Worm (Caenorhabditis elegans): ENCODE results near the gene R102.6.
"Not testable (repeated sequence)": the region's sequence is repeated elsewhere in the genome, so short reads cannot be mapped to it uniquely, and the experiment has no call there.

The R102.6 gene

ce11 chrIV:10706090-10706489, at the start of gene R102.6:
Gene R102.6 (minus strand): TSS chrIV:10706190.
- TF ChIP-seq nhr-12 (tag; optimal IDR thresholded peaks at IDR 0.05) (no peak), hlh-17 (GFP tag; optimal IDR thresholded peaks at IDR 0.05; ENCODE audit: borderline replicate concordance) (no peak), lin-39 (tag; optimal IDR thresholded peaks at IDR 0.05) (no peak), nhr-19 (GFP tag; conservative IDR thresholded peaks at IDR 0.05) (no peak), sox-4 (tag; optimal IDR thresholded peaks at IDR 0.05) (no peak), ceh-63 (GFP tag; optimal IDR thresholded peaks at IDR 0.05) (no peak), elt-2 (tag; optimal IDR thresholded peaks at IDR 0.05) (no peak), tlp-1 (tag; optimal IDR thresholded peaks at IDR 0.05) (no peak), egl-13 (tag; optimal IDR thresholded peaks at IDR 0.05) (no peak), rnt-1 (tag; optimal IDR thresholded peaks at IDR 0.05) (no peak), ets-5 (GFP tag; IDR thresholded peaks at IDR 0.05) (no peak), efl-1 (optimal IDR thresholded peaks at IDR 0.05) (no peak), efl-1 (GFP tag; optimal IDR thresholded peaks at IDR 0.05 in 1 of 2) (no peak), F16B12.6 (tag; optimal IDR thresholded peaks at IDR 0.05) (no peak), lir-3 (tag; optimal IDR thresholded peaks at IDR 0.05; ENCODE audit: poor library complexity) (no peak), jun-1 (tag; optimal IDR thresholded peaks at IDR 0.05) (no peak), zip-4 (GFP tag; optimal IDR thresholded peaks at IDR 0.05) (no peak), aha-1 (tag; optimal IDR thresholded peaks at IDR 0.05) (no peak), lin-14 (GFP tag; optimal IDR thresholded peaks at IDR 0.05) (no peak), isw-1 (GFP tag; IDR thresholded peaks at IDR 0.05) (no peak)

DNA sequence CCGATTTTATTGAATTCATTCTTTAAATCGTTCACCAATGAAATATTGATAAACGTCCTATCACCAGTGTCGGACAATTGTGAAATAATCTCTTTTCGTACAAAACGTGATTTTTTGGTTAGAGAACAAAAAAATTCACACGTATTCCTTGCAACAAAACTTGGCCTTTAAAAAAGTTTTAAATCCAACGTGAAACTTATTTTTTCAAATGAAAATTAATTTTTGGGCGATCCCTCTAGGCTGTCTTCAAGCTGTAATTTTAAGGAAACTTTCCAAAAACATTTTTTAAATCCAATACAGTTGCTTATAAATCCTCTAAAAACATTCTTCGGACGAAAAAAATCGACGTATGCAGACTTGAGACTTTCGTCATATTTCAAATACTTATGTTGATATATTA, 48.7 kb upstream of the R102.6 start, which contains the start of gene T25B9.5:
T25B9.5 (minus strand) TSS at position 101 of the 400 bp plus-strand sequence.
- TF ChIP-seq lin-35 (GFP tag; optimal IDR thresholded peaks at IDR 0.05): no peak
- TF ChIP-seq nhr-28 (tag; optimal IDR thresholded peaks at IDR 0.05): no peak
- TF ChIP-seq unc-62 (GFP tag; optimal IDR thresholded peaks at IDR 0.05): no peak
- no peak for TF ChIP-seq mep-1 (tag; optimal IDR thresholded peaks at IDR 0.05)
- TF ChIP-seq swsn-7 (tag; optimal IDR thresholded peaks at IDR 0.05): no peak
- TF ChIP-seq jun-1 (tag; optimal IDR thresholded peaks at IDR 0.05): no peak
- TF ChIP-seq xbp-1 (tag; optimal IDR thresholded peaks at IDR 0.05): no peak
- TF ChIP-seq lsy-2 (tag; optimal IDR thresholded peaks at IDR 0.05): no peak
- no peak for TF ChIP-seq efl-1 (optimal IDR thresholded peaks at IDR 0.05)
- TF ChIP-seq efl-1 (GFP tag; optimal IDR thresholded peaks at IDR 0.05 in 1 of 2): no peak
- TF ChIP-seq hpl-2 (GFP tag; optimal IDR thresholded peaks at IDR 0.05): no peak
- TF ChIP-seq lin-13 (GFP tag; optimal IDR thresholded peaks at IDR 0.05): no peak
- no peak for TF ChIP-seq tlp-1 (tag; optimal IDR thresholded peaks at IDR 0.05)
- TF ChIP-seq F16B12.6 (tag; optimal IDR thresholded peaks at IDR 0.05): no peak
- no peak for TF ChIP-seq sup-37 (GFP tag; optimal IDR thresholded peaks at IDR 0.05)
- TF ChIP-seq skn-1 (tag; optimal IDR thresholded peaks at IDR 0.05): no peak
- TF ChIP-seq C04F5.9 (tag; optimal IDR thresholded peaks at IDR 0.05): no peak
- no peak for TF ChIP-seq C34B4.2 (tag; optimal IDR thresholded peaks at IDR 0.05)
- no peak for TF ChIP-seq mef-2 (tag; optimal IDR thresholded peaks at IDR 0.05)

ce11 chrIV:10751740-10752139, 45.8 kb upstream of the R102.6 start, which contains the start of gene T25B9.2:
Gene T25B9.2 (minus strand): TSS chrIV:10751840.
- not testable (repeated sequence) for TF ChIP-seq irx-1 (tag; optimal IDR thresholded peaks at IDR 0.05); swsn-7 (tag; optimal IDR thresholded peaks at IDR 0.05); zip-4 (GFP tag; optimal IDR thresholded peaks at IDR 0.05)

DNA sequence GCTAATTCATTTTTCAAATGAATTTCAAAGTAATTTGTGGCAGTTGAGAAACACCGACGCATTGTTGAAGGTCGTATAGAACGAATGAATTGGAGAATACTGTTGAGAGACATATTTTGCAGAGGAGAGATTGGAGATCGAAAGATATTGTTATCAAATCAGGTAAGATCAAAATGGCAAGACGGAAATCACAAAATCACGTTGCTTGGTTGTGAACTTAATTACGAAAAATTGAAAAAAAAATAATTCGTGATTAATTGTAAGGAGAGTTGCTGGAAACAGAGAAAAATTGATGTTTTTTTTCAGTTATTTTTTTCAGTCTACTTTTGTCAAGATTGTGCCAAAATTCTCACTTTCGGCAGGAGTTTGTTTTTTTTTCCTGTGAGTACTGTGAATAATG, 44.1 kb upstream of the R102.6 start, which contains the start of gene T25B9.1:
T25B9.1 (minus strand) TSS at position 101 of the 400 bp plus-strand sequence.
- TF ChIP-seq vab-15 (tag; optimal IDR thresholded peaks at IDR 0.05) (no peak), nhr-20 (tag; optimal IDR thresholded peaks at IDR 0.05) (no peak), snu-23 (GFP tag; optimal IDR thresholded peaks at IDR 0.05) (no peak), elt-3 (tag; optimal IDR thresholded peaks at IDR 0.05) (peak in 1 of 6 experiments; percentile 80)

Data from whole organism, L1 larva.